Worm (Caenorhabditis elegans) whole organism, L4 larva: ENCODE results near the gene R09E10.6.
A peak's percentile ranks its signal among the peaks of the same experiment; 100 is the strongest.

Experiments used
- F44E2.7 ChIP-seq: fragments of 200-800 bp; sonication (Bioruptor generic); IDR thresholded peaks from 2 replicates; pipeline ENCODE4 v2.1.2; 2022; ENCODE audit warnings: missing genetic modification characterization, missing compliant biosample characterization
- R02D3.7 ChIP-seq: fragments of 150-350 bp; sonication (generic microtip); optimal IDR thresholded peaks from 3 replicates; lab custom pipeline; 2014; ENCODE audit warnings: missing biosample characterization, missing genetic modification characterization
- T20F7.1 ChIP-seq: fragments of 200-800 bp; sonication (Bioruptor generic); optimal IDR thresholded peaks from 2 replicates; lab custom pipeline; 2018; ENCODE audit warnings: mild to moderate bottlenecking, missing genetic modification characterization, missing compliant biosample characterization
- ZK546.5 ChIP-seq, 2 experiments: sonication (generic microtip); optimal IDR thresholded peaks; 2 replicates each; lab custom pipeline; 2017; ENCODE audit warnings: missing biosample characterization in 2 of 2, missing genetic modification characterization in 2 of 2
- aha-1 ChIP-seq: fragments of 150-350 bp; peaks from one replicate; lab custom pipeline; 2014; ENCODE audit warnings: missing biosample characterization, missing genetic modification characterization
- aly-2 ChIP-seq: sonication (generic microtip); optimal IDR thresholded peaks from 2 replicates; lab custom pipeline; 2018; ENCODE audit warnings: missing biosample characterization, missing genetic modification characterization
- ama-1 ChIP-seq: fragments of 150-350 bp; optimal IDR thresholded peaks from 2 replicates; lab custom pipeline; 2014; ENCODE audit warnings: inconsistent platforms, mixed read lengths
- arid-1 ChIP-seq: fragments of 200-800 bp; sonication (Bioruptor generic); conservative IDR thresholded peaks from 2 replicates; pipeline ENCODE4 v1.3.6; 2022; ENCODE audit warnings: missing genetic modification reagents, missing genetic modification characterization, missing compliant biosample characterization
- attf-4 ChIP-seq: sonication (generic microtip); optimal IDR thresholded peaks from 3 replicates; lab custom pipeline; 2017; ENCODE audit warnings: missing biosample characterization, missing genetic modification characterization
- ceh-20 ChIP-seq: fragments of 200-800 bp; sonication (Bioruptor generic); IDR thresholded peaks from 2 replicates; pipeline ENCODE4 v1.3.6; 2022; ENCODE audit warnings: missing genetic modification reagents, missing genetic modification characterization, missing compliant biosample characterization
- ceh-44 ChIP-seq: fragments of 200-800 bp; sonication (Bioruptor generic); IDR thresholded peaks from 2 replicates; pipeline ENCODE4 v1.3.6; 2022; ENCODE audit warnings: missing genetic modification reagents, missing genetic modification characterization, missing compliant biosample characterization
- ces-1 ChIP-seq: fragments of 150-350 bp; sonication (generic microtip); optimal IDR thresholded peaks from 4 replicates; lab custom pipeline; 2014; ENCODE audit warnings: missing biosample characterization, missing genetic modification reagents, missing genetic modification characterization
- daf-12 ChIP-seq: fragments of 150-350 bp; optimal IDR thresholded peaks from 2 replicates; lab custom pipeline; 2014; ENCODE audit warnings: missing biosample characterization, missing genetic modification reagents, missing genetic modification characterization
- daf-8 ChIP-seq: fragments of 200-800 bp; sonication (Bioruptor generic); IDR thresholded peaks from 2 replicates; pipeline ENCODE4 v1.3.6; 2022; ENCODE audit warnings: missing genetic modification characterization, missing compliant biosample characterization
- dmd-6 ChIP-seq: fragments of 200-800 bp; sonication (Bioruptor generic); IDR thresholded peaks from 2 replicates; pipeline ENCODE4 v1.3.6; 2022; ENCODE audit warnings: missing genetic modification reagents, missing genetic modification characterization, missing compliant biosample characterization
- duxl-1 ChIP-seq: sonication (generic microtip); optimal IDR thresholded peaks from 2 replicates; lab custom pipeline; 2016; ENCODE audit warnings: mild to moderate bottlenecking, missing genetic modification characterization, moderate library complexity, missing compliant biosample characterization; ENCODE audit not compliant: poor library complexity
- hlh-11 ChIP-seq: fragments of 200-800 bp; sonication (Bioruptor generic); optimal IDR thresholded peaks from 2 replicates; lab custom pipeline; 2018; ENCODE audit warnings: mild to moderate bottlenecking, missing genetic modification characterization, missing compliant biosample characterization
- hlh-30 ChIP-seq: sonication (generic microtip); optimal IDR thresholded peaks from 2 replicates; lab custom pipeline; 2017; ENCODE audit warnings: antibody characterized with exemption, mild to moderate bottlenecking, missing genetic modification characterization, missing compliant biosample characterization; ENCODE audit not compliant: insufficient read depth
- hmg-1.1 ChIP-seq: fragments of 200-800 bp; sonication (Bioruptor generic); IDR thresholded peaks from 2 replicates; pipeline ENCODE4 v1.3.6; 2022; ENCODE audit warnings: missing genetic modification reagents, missing genetic modification characterization, missing compliant biosample characterization
- jun-1 ChIP-seq: fragments of 150-350 bp; optimal IDR thresholded peaks from 2 replicates; lab custom pipeline; 2014; ENCODE audit warnings: missing biosample characterization, missing genetic modification reagents, missing genetic modification characterization
- lim-7 ChIP-seq: fragments of 200-800 bp; sonication (Bioruptor generic); IDR thresholded peaks from 2 replicates; pipeline ENCODE4 v1.3.6; 2022; ENCODE audit warnings: missing genetic modification characterization, missing compliant biosample characterization
- lin-29 ChIP-seq: fragments of 200-800 bp; sonication (Bioruptor generic); IDR thresholded peaks from 2 replicates; pipeline ENCODE4 v1.3.6; 2022; ENCODE audit warnings: missing genetic modification reagents, missing genetic modification characterization, missing compliant biosample characterization
- lin-38 ChIP-seq: fragments of 200-800 bp; sonication (Bioruptor generic); IDR thresholded peaks from 2 replicates; pipeline ENCODE4 v1.3.6; 2022; ENCODE audit warnings: missing genetic modification reagents, missing genetic modification characterization, missing compliant biosample characterization
- lin-39 ChIP-seq: fragments of 150-350 bp; optimal IDR thresholded peaks from 2 replicates; lab custom pipeline; 2014; ENCODE audit warnings: missing biosample characterization, missing genetic modification reagents, missing genetic modification characterization
- lir-3 ChIP-seq: sonication (generic microtip); optimal IDR thresholded peaks from 2 replicates; lab custom pipeline; 2016; ENCODE audit warnings: mild to moderate bottlenecking, missing genetic modification characterization, missing compliant biosample characterization
- madf-5 ChIP-seq, 2 experiments: fragments of 200-800 bp; sonication (Bioruptor generic); IDR thresholded peaks; 2 replicates each; pipeline ENCODE4 v1.3.6; 2022; ENCODE audit warnings: missing compliant biosample characterization in 2 of 2, missing genetic modification characterization in 2 of 2
- madf-9 ChIP-seq: fragments of 200-800 bp; sonication (Bioruptor generic); conservative IDR thresholded peaks from 2 replicates; pipeline ENCODE4 v1.3.6; 2022; ENCODE audit warnings: missing genetic modification reagents, missing genetic modification characterization, missing compliant biosample characterization
- mep-1 ChIP-seq: fragments of 150-350 bp; sonication (generic microtip); optimal IDR thresholded peaks from 3 replicates; lab custom pipeline; 2014; ENCODE audit warnings: missing biosample characterization, missing genetic modification characterization
- mxl-2 ChIP-seq: fragments of 200-800 bp; sonication (Bioruptor generic); conservative IDR thresholded peaks from 2 replicates; pipeline ENCODE4 v1.3.6; 2022; ENCODE audit warnings: missing genetic modification reagents, missing genetic modification characterization, missing compliant biosample characterization
- nhr-11 ChIP-seq: fragments of 150-350 bp; optimal IDR thresholded peaks from 2 replicates; lab custom pipeline; 2014; ENCODE audit warnings: missing biosample characterization, missing genetic modification characterization
- nhr-111 ChIP-seq: fragments of 200-800 bp; sonication (Bioruptor generic); optimal IDR thresholded peaks from 2 replicates; lab custom pipeline; 2018; ENCODE audit warnings: mild to moderate bottlenecking, missing genetic modification characterization, missing compliant biosample characterization
- nhr-237 ChIP-seq: sonication (generic microtip); optimal IDR thresholded peaks from 2 replicates; lab custom pipeline; 2017; ENCODE audit warnings: missing biosample characterization, missing genetic modification characterization
- nhr-28 ChIP-seq: fragments of 150-350 bp; optimal IDR thresholded peaks from 2 replicates; lab custom pipeline; 2014; ENCODE audit warnings: missing biosample characterization, missing genetic modification characterization
- nhr-42 ChIP-seq: fragments of 200-800 bp; sonication (Bioruptor generic); IDR thresholded peaks from 2 replicates; pipeline ENCODE4 v1.3.6; 2022; ENCODE audit warnings: missing genetic modification characterization, missing compliant biosample characterization
- nhr-48 ChIP-seq: sonication (generic microtip); optimal IDR thresholded peaks from 2 replicates; lab custom pipeline; 2016; ENCODE audit warnings: mild to moderate bottlenecking, missing genetic modification characterization, missing compliant biosample characterization
- nhr-76 ChIP-seq: fragments of 150-350 bp; optimal IDR thresholded peaks from 2 replicates; lab custom pipeline; 2014; ENCODE audit warnings: missing biosample characterization, missing genetic modification characterization
- pha-4 ChIP-seq, 2 experiments: fragments of 150-350 bp in 1 of 2; fragments of 200-800 bp in 1 of 2; sonication (Bioruptor generic) in 1 of 2; IDR thresholded peaks in 1 of 2; optimal IDR thresholded peaks in 1 of 2; 2 replicates each; pipeline versions ENCODE4 v1.3.6 to Lab custom; 2014 to 2022; ENCODE audit warnings: missing genetic modification characterization in 2 of 2, missing genetic modification reagents in 2 of 2, missing biosample characterization in 1 of 2, missing compliant biosample characterization in 1 of 2
- pqm-1 ChIP-seq: sonication (generic microtip); optimal IDR thresholded peaks from 2 replicates; lab custom pipeline; 2017; ENCODE audit warnings: missing biosample characterization, missing genetic modification characterization
- skn-1 ChIP-seq: fragments of 150-350 bp; optimal IDR thresholded peaks from 2 replicates; lab custom pipeline; 2014; ENCODE audit warnings: missing biosample characterization, missing genetic modification characterization
- tag-97 ChIP-seq: fragments of 200-800 bp; sonication (Bioruptor generic); IDR thresholded peaks from 2 replicates; pipeline ENCODE4 v1.3.6; 2022; ENCODE audit warnings: missing genetic modification characterization, missing compliant biosample characterization
- tra-1 ChIP-seq: fragments of 200-800 bp; sonication (Bioruptor generic); IDR thresholded peaks from 2 replicates; pipeline ENCODE4 v1.3.6; 2022; ENCODE audit warnings: missing genetic modification reagents, missing genetic modification characterization, missing compliant biosample characterization
- unc-130 ChIP-seq: sonication (generic microtip); optimal IDR thresholded peaks from 2 replicates; lab custom pipeline; 2016; ENCODE audit warnings: missing genetic modification reagents, missing genetic modification characterization, missing compliant biosample characterization
- unc-39 ChIP-seq: sonication (generic microtip); optimal IDR thresholded peaks from 2 replicates; lab custom pipeline; 2017; ENCODE audit warnings: missing biosample characterization, missing genetic modification characterization
- unc-62 ChIP-seq, 3 experiments: fragments of 150-350 bp in 1 of 3; sonication (generic microtip); optimal IDR thresholded peaks in 2 of 3; peaks in 1 of 3; 1 replicate in 1 of 3; 2 replicates in 2 of 3; lab custom pipeline; 2014 to 2017; ENCODE audit warnings: missing biosample characterization in 3 of 3, missing genetic modification characterization in 3 of 3, missing genetic modification reagents in 3 of 3, missing genotype in 1 of 3
- vab-7 ChIP-seq: fragments of 200-800 bp; sonication (Bioruptor generic); IDR thresholded peaks from 2 replicates; pipeline ENCODE4 v1.3.6; 2022; ENCODE audit warnings: missing genetic modification reagents, missing genetic modification characterization, missing compliant biosample characterization
- zag-1 ChIP-seq: fragments of 150-350 bp; optimal IDR thresholded peaks from 2 replicates; lab custom pipeline; 2014; ENCODE audit warnings: missing biosample characterization, missing genetic modification characterization
- zfp-3 ChIP-seq: fragments of 200-800 bp; sonication (Bioruptor generic); conservative IDR thresholded peaks from 2 replicates; pipeline ENCODE4 v1.3.6; 2022; ENCODE audit warnings: missing genetic modification reagents, missing genetic modification characterization, missing compliant biosample characterization
- ztf-11 ChIP-seq: fragments of 150-350 bp; optimal IDR thresholded peaks from 2 replicates; lab custom pipeline; 2014; ENCODE audit warnings: missing biosample characterization, missing genetic modification characterization
- ztf-7 ChIP-seq: fragments of 150-350 bp; optimal IDR thresholded peaks from 2 replicates; lab custom pipeline; 2014; ENCODE audit warnings: missing biosample characterization, missing genetic modification characterization

Gene R09E10.6

ce11 chrIV:10331882-10332281, 38.0 kb upstream of the R09E10.6 start (continued):
- no peak for TF ChIP-seq ztf-11 (tag; lab: Kevin White, UChicago)
- no peak for TF ChIP-seq lim-7 (GFP tag; lab: Robert Waterston, UW)
- no peak for TF ChIP-seq T20F7.1 (GFP tag; lab: Kevin White, UChicago)
- no peak for TF ChIP-seq ceh-44 (GFP tag; lab: Robert Waterston, UW)
- no peak for TF ChIP-seq vab-7 (GFP tag; lab: Robert Waterston, UW)
- TF ChIP-seq nhr-237 (tag; lab: Kevin White, UChicago), result no peak
- TF ChIP-seq ZK546.5 (tag; optimal IDR thresholded peaks at IDR 0.05; lab: Kevin White, UChicago), result no peak
- TF ChIP-seq mxl-2 (GFP tag; lab: Robert Waterston, UW), result no peak
- peak; percentile 69 for TF ChIP-seq nhr-28 (tag; lab: Kevin White, UChicago)
- TF ChIP-seq nhr-76 (tag; lab: Kevin White, UChicago), result no peak
- TF ChIP-seq mep-1 (tag; lab: Kevin White, UChicago), result no peak
- TF ChIP-seq ceh-20 (GFP tag; lab: Robert Waterston, UW), result peak; percentile 21; the same call in 1 of the 2 replicates
- no peak for TF ChIP-seq ztf-7
- peak; percentile 26 for TF ChIP-seq hlh-30
- TF ChIP-seq ces-1 (GFP tag; lab: Kevin White, UChicago), result no peak
- no peak for TF ChIP-seq F44E2.7 (GFP tag; lab: Robert Waterston, UW)
- TF ChIP-seq pqm-1 (tag; lab: Kevin White, UChicago), result peak; percentile 18
- peak; percentile 78 for TF ChIP-seq hlh-11 (tag; lab: Kevin White, UChicago)
- no peak for TF ChIP-seq lir-3 (tag; lab: Kevin White, UChicago)
- no peak for TF ChIP-seq tag-97 (GFP tag; lab: Robert Waterston, UW)
- TF ChIP-seq aly-2, result no peak
- no peak for TF ChIP-seq skn-1 (tag; lab: Kevin White, UChicago)
- TF ChIP-seq unc-130 (GFP tag; lab: Kevin White, UChicago), result no peak
- no peak for TF ChIP-seq hmg-1.1
- no peak for TF ChIP-seq unc-62 (GFP tag; optimal IDR thresholded peaks at IDR 0.05 in 1 of 2; lab: Kevin White, UChicago)
- no peak for TF ChIP-seq unc-62 (tag; optimal IDR thresholded peaks at IDR 0.05; lab: Kevin White, UChicago)
- TF ChIP-seq arid-1, result no peak
- TF ChIP-seq pha-4 (GFP tag; IDR thresholded peaks at IDR 0.05; lab: Robert Waterston, UW), result 0 out of 2 replicates have a peak, but pooled peaks have one; percentile 9
- no peak for TF ChIP-seq pha-4 (tag; optimal IDR thresholded peaks at IDR 0.05; lab: Kevin White, UChicago)

ce11 chrIV:10330962-10331361, 37.0 kb upstream of the R09E10.6 start:
- TF ChIP-seq arid-1 (no peak), unc-39 (tag; lab: Kevin White, UChicago) (no peak), attf-4 (tag; lab: Kevin White, UChicago) (no peak), nhr-11 (tag; lab: Kevin White, UChicago) (no peak), daf-12 (no peak), tag-97 (GFP tag; lab: Robert Waterston, UW) (no peak), nhr-76 (tag; lab: Kevin White, UChicago) (no peak), zag-1 (no peak), unc-62 (GFP tag; optimal IDR thresholded peaks at IDR 0.05 in 1 of 2; lab: Kevin White, UChicago) (no peak), unc-62 (tag; optimal IDR thresholded peaks at IDR 0.05; lab: Kevin White, UChicago) (no peak), dmd-6 (GFP tag; lab: Robert Waterston, UW) (peak; percentile 59), hmg-1.1 (peak; percentile 50; the same call in 1 of the 2 replicates), duxl-1 (tag; lab: Kevin White, UChicago) (no peak), lin-29 (no peak), tra-1 (GFP tag; lab: Robert Waterston, UW) (0 out of 2 replicates have a peak, but pooled peaks have one; percentile 28), zfp-3 (GFP tag; lab: Robert Waterston, UW) (no peak), madf-9 (GFP tag; lab: Robert Waterston, UW) (no peak), mxl-2 (GFP tag; lab: Robert Waterston, UW) (no peak), jun-1 (tag; lab: Kevin White, UChicago) (no peak), nhr-42 (no peak), madf-5 (GFP tag; IDR thresholded peaks at IDR 0.05; lab: Robert Waterston, UW) (no peak), aha-1 (tag; lab: Kevin White, UChicago) (peak; percentile 72), nhr-48 (tag; lab: Kevin White, UChicago) (no peak), R02D3.7 (tag; lab: Kevin White, UChicago) (no peak), ceh-44 (GFP tag; lab: Robert Waterston, UW) (no peak), vab-7 (GFP tag; lab: Robert Waterston, UW) (no peak), lin-38 (GFP tag; lab: Robert Waterston, UW) (no peak), unc-130 (GFP tag; lab: Kevin White, UChicago) (no peak), nhr-111 (GFP tag; lab: Kevin White, UChicago) (no peak), pha-4 (GFP tag; IDR thresholded peaks at IDR 0.05; lab: Robert Waterston, UW) (no peak), pha-4 (tag; optimal IDR thresholded peaks at IDR 0.05; lab: Kevin White, UChicago) (no peak), ama-1 (lab: Kevin White, UChicago) (peak; percentile 4), lin-39 (no peak), daf-8 (GFP tag; lab: Robert Waterston, UW) (no peak)
